Worm (Caenorhabditis elegans) whole organism, young adult: ENCODE measurements around the gene ops-1.

Experiments
- C17E4.6 ChIP-seq: fragments of 200-800 bp; sonication (Bioruptor generic); IDR thresholded peaks from 2 replicates; pipeline ENCODE4 v1.3.6; 2022; ENCODE audit warnings: missing genetic modification reagents, missing genetic modification characterization, missing compliant biosample characterization
- D2030.7 ChIP-seq: fragments of 200-800 bp; sonication (Bioruptor generic); IDR thresholded peaks from 2 replicates; pipeline ENCODE4 v1.3.6; 2022; ENCODE audit warnings: missing genetic modification reagents, missing genetic modification characterization, missing compliant biosample characterization
- F10E7.11 ChIP-seq: sonication (generic microtip); optimal IDR thresholded peaks from 2 replicates; lab custom pipeline; 2017; ENCODE audit warnings: mild to moderate bottlenecking, missing genetic modification characterization, moderate library complexity, missing compliant biosample characterization
- F22D6.2 ChIP-seq: sonication (generic microtip); optimal IDR thresholded peaks from 2 replicates; lab custom pipeline; 2016; ENCODE audit warnings: mild to moderate bottlenecking, missing genetic modification characterization, missing compliant biosample characterization
- F39B2.1 ChIP-seq: fragments of 200-800 bp; sonication (Bioruptor generic); IDR thresholded peaks from 2 replicates; pipeline ENCODE4 v1.3.6; 2022; ENCODE audit warnings: missing genetic modification reagents, missing genetic modification characterization, missing compliant biosample characterization
- F49E8.2 ChIP-seq: sonication (generic microtip); optimal IDR thresholded peaks from 3 replicates; lab custom pipeline; 2017; ENCODE audit warnings: missing genetic modification characterization, mild to moderate bottlenecking, missing compliant biosample characterization, antibody characterized with exemption, moderate library complexity; ENCODE audit not compliant: insufficient read depth
- F57A8.1 ChIP-seq: fragments of 200-800 bp; sonication (Bioruptor generic); optimal IDR thresholded peaks from 2 replicates; lab custom pipeline; 2018; ENCODE audit warnings: mild to moderate bottlenecking, missing genetic modification characterization, moderate library complexity, missing compliant biosample characterization
- T07F8.4 ChIP-seq: sonication (generic microtip); optimal IDR thresholded peaks from 2 replicates; lab custom pipeline; 2016; ENCODE audit warnings: mild to moderate bottlenecking, missing genetic modification characterization, moderate library complexity, missing compliant biosample characterization
- Y56A3A.18 ChIP-seq: fragments of 200-800 bp; sonication (Bioruptor generic); IDR thresholded peaks from 2 replicates; pipeline ENCODE4 v1.3.6; 2022; ENCODE audit warnings: missing genetic modification reagents, missing genetic modification characterization, missing compliant biosample characterization
- aptf-3 ChIP-seq: fragments of 200-800 bp; sonication (Bioruptor generic); IDR thresholded peaks from 2 replicates; pipeline ENCODE4 v1.3.6; 2022; ENCODE audit warnings: missing genetic modification characterization, missing compliant biosample characterization
- atf-7 ChIP-seq: sonication (generic microtip); optimal IDR thresholded peaks from 2 replicates; lab custom pipeline; 2017; ENCODE audit warnings: mild to moderate bottlenecking, missing genetic modification characterization, missing compliant biosample characterization
- athp-1 ChIP-seq: sonication (generic microtip); optimal IDR thresholded peaks from 2 replicates; lab custom pipeline; 2017; ENCODE audit warnings: mild to moderate bottlenecking, missing genetic modification characterization, missing compliant biosample characterization
- attf-5 ChIP-seq: fragments of 200-800 bp; sonication (Bioruptor generic); optimal IDR thresholded peaks from 2 replicates; lab custom pipeline; 2018; ENCODE audit warnings: mild to moderate bottlenecking, missing genetic modification characterization, missing compliant biosample characterization
- ccch-3 ChIP-seq: fragments of 200-800 bp; sonication (Bioruptor generic); optimal IDR thresholded peaks from 2 replicates; lab custom pipeline; 2018; ENCODE audit warnings: mild to moderate bottlenecking, missing genetic modification characterization, missing compliant biosample characterization
- ceh-40 ChIP-seq: fragments of 200-800 bp; sonication (Bioruptor generic); IDR thresholded peaks from 2 replicates; pipeline ENCODE4 v1.3.6; 2022; ENCODE audit warnings: missing genetic modification characterization, missing compliant biosample characterization
- ceh-79 ChIP-seq: sonication (generic microtip); optimal IDR thresholded peaks from 2 replicates; lab custom pipeline; 2017; ENCODE audit warnings: mild to moderate bottlenecking, missing genetic modification characterization, missing compliant biosample characterization
- chd-7 ChIP-seq: sonication (generic microtip); optimal IDR thresholded peaks from 2 replicates; lab custom pipeline; 2016; ENCODE audit warnings: mild to moderate bottlenecking, missing genetic modification characterization, moderate library complexity, missing compliant biosample characterization
- dpff-1 ChIP-seq: sonication (generic microtip); optimal IDR thresholded peaks from 2 replicates; lab custom pipeline; 2017; ENCODE audit warnings: mild to moderate bottlenecking, missing genetic modification characterization, missing compliant biosample characterization
- dpl-1 ChIP-seq: fragments of 150-350 bp; optimal IDR thresholded peaks from 2 replicates; lab custom pipeline; 2014; ENCODE audit warnings: missing biosample characterization, missing genetic modification reagents, missing genetic modification characterization
- ekl-4 ChIP-seq: fragments of 200-800 bp; sonication (Bioruptor generic); IDR thresholded peaks from 2 replicates; pipeline ENCODE4 v1.3.6; 2022; ENCODE audit warnings: missing genetic modification reagents, missing genetic modification characterization, missing compliant biosample characterization
- ets-4 ChIP-seq: fragments of 200-800 bp; sonication (Bioruptor generic); optimal IDR thresholded peaks from 2 replicates; lab custom pipeline; 2018; ENCODE audit warnings: mild to moderate bottlenecking, missing genetic modification characterization, missing compliant biosample characterization
- fkh-3 ChIP-seq: sonication (generic microtip); optimal IDR thresholded peaks from 2 replicates; lab custom pipeline; 2016; ENCODE audit warnings: mild to moderate bottlenecking, missing genetic modification characterization, missing compliant biosample characterization
- hlh-12 ChIP-seq: sonication (generic microtip); optimal IDR thresholded peaks from 2 replicates; lab custom pipeline; 2016; ENCODE audit warnings: missing genetic modification characterization, missing compliant biosample characterization
- hmg-1.2 ChIP-seq: fragments of 200-800 bp; sonication (Bioruptor generic); IDR thresholded peaks from 2 replicates; pipeline ENCODE4 v1.3.6; 2022; ENCODE audit warnings: missing genetic modification reagents, missing genetic modification characterization, missing compliant biosample characterization
- hsf-1 ChIP-seq: fragments of 200-800 bp; sonication (Bioruptor generic); IDR thresholded peaks from 2 replicates; pipeline ENCODE4 v1.3.6; 2022; ENCODE audit warnings: missing genetic modification reagents, missing genetic modification characterization, missing compliant biosample characterization
- lsl-1 ChIP-seq: fragments of 200-800 bp; sonication (Bioruptor generic); optimal IDR thresholded peaks from 2 replicates; lab custom pipeline; 2018; ENCODE audit warnings: mild to moderate bottlenecking, missing genetic modification characterization, moderate library complexity, missing compliant biosample characterization
- madf-8 ChIP-seq: fragments of 200-800 bp; sonication (Bioruptor generic); conservative IDR thresholded peaks from 2 replicates; pipeline ENCODE4 v1.3.6; 2022; ENCODE audit warnings: missing genetic modification reagents, missing genetic modification characterization, missing compliant biosample characterization
- mcd-1 ChIP-seq: fragments of 200-800 bp; sonication (Bioruptor generic); IDR thresholded peaks from 2 replicates; pipeline ENCODE4 v1.3.6; 2022; ENCODE audit warnings: missing genetic modification reagents, missing genetic modification characterization, missing compliant biosample characterization
- mxl-1 ChIP-seq: sonication (generic microtip); optimal IDR thresholded peaks from 2 replicates; lab custom pipeline; 2016; ENCODE audit warnings: missing genetic modification characterization, missing compliant biosample characterization
- nfyb-1 ChIP-seq: fragments of 200-800 bp; sonication (Bioruptor generic); IDR thresholded peaks from 2 replicates; pipeline ENCODE4 v1.3.6; 2022; ENCODE audit warnings: missing genetic modification reagents, missing genetic modification characterization, missing compliant biosample characterization
- nhr-120 ChIP-seq: fragments of 200-800 bp; sonication (Bioruptor generic); IDR thresholded peaks from 2 replicates; pipeline ENCODE4 v1.3.6; 2022; ENCODE audit warnings: missing genetic modification characterization, missing compliant biosample characterization
- nhr-27 ChIP-seq: fragments of 200-800 bp; sonication (Bioruptor generic); optimal IDR thresholded peaks from 2 replicates; lab custom pipeline; 2018; ENCODE audit warnings: mild to moderate bottlenecking, missing genetic modification characterization, moderate library complexity, missing compliant biosample characterization
- nhr-80 ChIP-seq: sonication (generic microtip); optimal IDR thresholded peaks from 2 replicates; lab custom pipeline; 2016; ENCODE audit warnings: missing genetic modification characterization, missing compliant biosample characterization
- rcor-1 ChIP-seq: fragments of 200-800 bp; sonication (Bioruptor generic); IDR thresholded peaks from 2 replicates; pipeline ENCODE4 v1.3.6; 2022; ENCODE audit warnings: missing genetic modification reagents, missing genetic modification characterization, missing compliant biosample characterization
- snpc-1.1 ChIP-seq: sonication (generic microtip); optimal IDR thresholded peaks from 2 replicates; lab custom pipeline; 2017; ENCODE audit warnings: missing genetic modification characterization, mild to moderate bottlenecking, missing compliant biosample characterization, antibody characterized with exemption, moderate library complexity, missing genotype, missing genetic modification reagents; ENCODE audit not compliant: insufficient read depth
- snpc-1.3 ChIP-seq: sonication (generic microtip); optimal IDR thresholded peaks from 2 replicates; lab custom pipeline; 2017; ENCODE audit warnings: missing genetic modification characterization, mild to moderate bottlenecking, missing compliant biosample characterization, antibody characterized with exemption, moderate library complexity, missing genotype, missing genetic modification reagents; ENCODE audit not compliant: insufficient read depth
- snpc-3.4 ChIP-seq: sonication (generic microtip); optimal IDR thresholded peaks from 2 replicates; lab custom pipeline; 2017; ENCODE audit warnings: missing genetic modification characterization, mild to moderate bottlenecking, missing compliant biosample characterization, antibody characterized with exemption, moderate library complexity, missing genotype, missing genetic modification reagents
- snpc-4 ChIP-seq, 5 experiments: fragments of 150-350 bp in 1 of 5; sonication (generic microtip) in 4 of 5; optimal IDR thresholded peaks; 2 replicates each; lab custom pipeline; 2014 to 2018; ENCODE audit warnings: missing genetic modification characterization in 5 of 5, missing biosample characterization in 3 of 5, antibody characterized with exemption in 2 of 5, mild to moderate bottlenecking in 2 of 5, missing compliant biosample characterization in 2 of 5, missing genotype in 2 of 5, moderate library complexity in 2 of 5, missing genetic modification reagents in 1 of 5
- sptf-2 ChIP-seq: fragments of 200-800 bp; sonication (Bioruptor generic); optimal IDR thresholded peaks from 2 replicates; lab custom pipeline; 2018; ENCODE audit warnings: mild to moderate bottlenecking, missing genetic modification characterization, missing compliant biosample characterization
- unc-130 ChIP-seq: sonication (generic microtip); optimal IDR thresholded peaks from 2 replicates; lab custom pipeline; 2016; ENCODE audit warnings: missing genetic modification reagents, missing genetic modification characterization, missing compliant biosample characterization
- unc-62 ChIP-seq: fragments of 150-350 bp; optimal IDR thresholded peaks from 2 replicates; lab custom pipeline; 2014; ENCODE audit warnings: missing biosample characterization, missing genetic modification reagents, missing genetic modification characterization
- zim-3 ChIP-seq: sonication (generic microtip); optimal IDR thresholded peaks from 2 replicates; lab custom pipeline; 2017; ENCODE audit warnings: mild to moderate bottlenecking, missing genetic modification characterization, moderate library complexity, missing compliant biosample characterization

ops-1 gene

DNA sequence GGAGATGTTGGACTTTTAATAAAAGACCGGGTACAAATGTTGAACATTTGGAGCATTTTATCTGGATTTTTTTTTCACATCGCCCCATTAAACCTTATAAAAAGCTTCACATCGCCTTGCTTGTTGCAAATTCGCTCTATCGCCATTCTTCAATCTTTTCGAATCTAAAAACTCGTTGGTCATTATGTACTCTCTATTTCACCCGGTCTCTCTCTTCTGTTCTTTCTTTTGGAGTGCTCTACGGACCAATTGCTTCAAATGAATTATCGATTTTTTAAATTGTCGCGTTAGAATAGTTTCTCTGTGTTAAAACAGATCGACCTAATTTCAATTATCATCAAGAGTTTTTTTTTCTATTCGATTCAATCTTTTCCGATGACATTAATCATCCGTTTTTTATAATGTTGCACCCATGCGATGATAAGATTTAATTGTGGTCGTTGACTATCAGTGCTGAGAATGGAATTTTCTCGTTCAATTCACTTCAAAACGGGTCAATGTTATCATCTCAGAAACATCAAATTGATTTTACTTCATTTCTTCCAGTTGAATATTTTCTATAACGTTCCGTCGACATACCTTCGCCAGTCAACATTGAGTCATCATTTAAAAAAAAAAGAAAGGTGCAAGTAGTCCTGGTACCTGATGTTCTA lies 43.3 kb upstream of the ops-1 start (continued):
- TF ChIP-seq rcor-1 (GFP tag; lab: Robert Waterston, UW) (no peak), F57A8.1 (GFP tag; lab: Kevin White, UChicago) (no peak), atf-7 (tag; lab: Kevin White, UChicago) (no peak), sptf-2 (GFP tag; lab: Kevin White, UChicago) (no peak), nhr-80 (tag; lab: Kevin White, UChicago) (peak; percentile 63), mcd-1 (0 out of 2 replicates have a peak, but pooled peaks have one; percentile 42), zim-3 (tag; lab: Kevin White, UChicago) (no peak), D2030.7 (GFP tag; lab: Robert Waterston, UW) (no peak), F49E8.2 (no peak), unc-62 (GFP tag; lab: Kevin White, UChicago) (no peak), hsf-1 (GFP tag; lab: Robert Waterston, UW) (no peak), fkh-3 (tag; lab: Kevin White, UChicago) (no peak), hmg-1.2 (GFP tag; lab: Robert Waterston, UW) (peak; percentile 27; the same call in 1 of the 2 replicates), T07F8.4 (tag; lab: Kevin White, UChicago) (no peak), dpl-1 (GFP tag; lab: Kevin White, UChicago) (no peak), nhr-120 (GFP tag; lab: Robert Waterston, UW) (no peak), hlh-12 (tag; lab: Kevin White, UChicago) (no peak), nhr-27 (no peak), attf-5 (GFP tag; lab: Kevin White, UChicago) (peak; percentile 4)

DNA sequence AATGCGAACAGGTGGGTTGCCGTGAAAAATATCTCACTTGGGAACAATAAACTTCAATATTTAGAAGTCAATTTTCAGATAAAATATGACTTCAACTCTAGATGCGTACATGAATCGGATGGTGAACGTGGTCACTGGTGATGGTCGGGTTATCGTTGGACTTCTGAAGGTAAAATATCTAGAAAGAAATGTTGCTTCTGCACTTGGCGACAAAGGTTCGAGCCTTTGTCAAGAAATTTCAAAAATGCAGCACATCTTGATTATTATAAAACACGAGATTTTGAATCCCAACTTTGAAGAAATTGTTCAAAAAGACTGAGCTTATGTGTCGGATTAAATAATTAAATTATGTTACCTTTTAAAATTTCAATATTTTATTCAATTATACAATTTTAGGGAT lies 42.3 kb upstream of the ops-1 start, which contains the start of gene lsm-8:
lsm-8 (plus strand) TSS at position 79 of the 400 bp plus-strand sequence.
- no peak for TF ChIP-seq ets-4 (GFP tag; lab: Kevin White, UChicago)
- TF ChIP-seq snpc-1.1 (tag; lab: Kevin White, UChicago) = peak; percentile 4
- TF ChIP-seq snpc-3.4 (tag; lab: Kevin White, UChicago) = peak; percentile 11
- TF ChIP-seq C17E4.6 = no peak
- TF ChIP-seq hsf-1 (GFP tag; lab: Robert Waterston, UW) = peak; percentile 48
- TF ChIP-seq nhr-80 (tag; lab: Kevin White, UChicago) = no peak
- no peak for TF ChIP-seq nfyb-1 (GFP tag; lab: Robert Waterston, UW)
- no peak for TF ChIP-seq D2030.7 (GFP tag; lab: Robert Waterston, UW)
- no peak for TF ChIP-seq madf-8 (GFP tag; lab: Robert Waterston, UW)

DNA sequence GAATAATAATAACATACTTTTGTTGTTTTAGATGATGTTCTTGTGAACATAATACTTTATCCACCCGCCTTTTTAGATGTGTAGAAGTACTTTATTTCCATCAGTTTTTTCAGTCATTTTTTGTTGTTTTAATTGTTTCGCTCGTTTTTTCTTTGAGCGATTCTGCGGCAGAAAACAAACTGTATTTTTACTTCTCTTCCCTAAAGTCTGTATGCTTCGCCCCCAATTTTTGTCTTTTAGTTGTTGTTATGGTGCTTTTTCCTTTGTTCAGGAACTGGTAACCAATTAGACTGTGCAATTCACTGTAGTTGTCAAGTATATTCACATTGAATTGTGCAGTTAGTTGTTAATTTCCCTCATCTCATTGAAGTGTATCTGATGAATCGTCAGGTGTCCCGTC lies 41.6 kb upstream of the ops-1 start:
- peak; percentile 40 for TF ChIP-seq mxl-1 (tag; lab: Kevin White, UChicago)
- 0 out of 2 replicates have a peak, but pooled peaks have one; percentile 66 for TF ChIP-seq aptf-3 (GFP tag; lab: Robert Waterston, UW)
- TF ChIP-seq unc-130 (GFP tag; lab: Kevin White, UChicago) = peak; percentile 9
- peak; percentile 19 for TF ChIP-seq snpc-1.3
- peak; percentile 58 for TF ChIP-seq nfyb-1 (GFP tag; lab: Robert Waterston, UW)
- TF ChIP-seq ceh-79 (tag; lab: Kevin White, UChicago) = peak; percentile 55
- peak; percentile 48; the same call in 1 of the 2 replicates for TF ChIP-seq ekl-4
- TF ChIP-seq chd-7 = peak; percentile 46
- TF ChIP-seq F39B2.1 (GFP tag; lab: Robert Waterston, UW) = 0 out of 2 replicates have a peak, but pooled peaks have one; percentile 31
- no peak for TF ChIP-seq T07F8.4 (tag; lab: Kevin White, UChicago)
- no peak for TF ChIP-seq attf-5 (GFP tag; lab: Kevin White, UChicago)
- 0 out of 2 replicates have a peak, but pooled peaks have one; percentile 71 for TF ChIP-seq Y56A3A.18 (GFP tag; lab: Robert Waterston, UW)
- TF ChIP-seq athp-1 (tag; lab: Kevin White, UChicago) = peak; percentile 39
- TF ChIP-seq dpff-1 (tag; lab: Kevin White, UChicago) = no peak
- peak; percentile 49 for TF ChIP-seq snpc-4 (GFP tag; optimal IDR thresholded peaks at IDR 0.05; lab: Kevin White, UChicago)
- TF ChIP-seq snpc-4 (tag; optimal IDR thresholded peaks at IDR 0.05; lab: Kevin White, UChicago) = peak in 2 of 4 experiments; percentile 44 to 69
- TF ChIP-seq F10E7.11 (tag; lab: Kevin White, UChicago) = peak; percentile 64
- no peak for TF ChIP-seq F22D6.2
- TF ChIP-seq lsl-1 (GFP tag; lab: Kevin White, UChicago) = peak; percentile 17
- TF ChIP-seq ceh-40 = peak; percentile 30; the same call in 1 of the 2 replicates
- peak; percentile 44 for TF ChIP-seq atf-7 (tag; lab: Kevin White, UChicago)
- TF ChIP-seq hsf-1 (GFP tag; lab: Robert Waterston, UW) = peak; percentile 27
- TF ChIP-seq ccch-3 (GFP tag; lab: Kevin White, UChicago) = no peak
- TF ChIP-seq zim-3 (tag; lab: Kevin White, UChicago) = no peak
